Worm (Caenorhabditis elegans): ENCODE measurements around the gene F57B9.3.
"Not testable (repeated sequence)": the region's sequence is repeated elsewhere in the genome, so short reads cannot be mapped to it uniquely, and the experiment has no call there.

- TF ChIP-seq tra-1 (GFP tag; IDR thresholded peaks at IDR 0.05); nhr-6 (tag; optimal IDR thresholded peaks at IDR 0.05); pha-4 (GFP tag; IDR thresholded peaks at IDR 0.05); pha-4 (tag; optimal IDR thresholded peaks at IDR 0.05); dpl-1 (GFP tag; optimal IDR thresholded peaks at IDR 0.05); aha-1 (tag); unc-62 (GFP tag; optimal IDR thresholded peaks at IDR 0.05 in 1 of 2); unc-62 (tag; optimal IDR thresholded peaks at IDR 0.05); nhr-11 (tag; optimal IDR thresholded peaks at IDR 0.05); arid-1 (GFP tag; conservative IDR thresholded peaks at IDR 0.05): not testable (repeated sequence)
These were observed 45.5 kb downstream of the F57B9.3 start for ce11 chrIII:6985125-6985524.
